Worm (Caenorhabditis elegans) whole organism, L1 larva: ENCODE data around the gene F54A3.6.

ENCODE experiments used
- Y116A8C.19 ChIP-seq: sonication (generic microtip); optimal IDR thresholded peaks from 2 replicates; lab custom pipeline; 2016; ENCODE audit warnings: missing compliant biosample characterization, missing genetic modification characterization, borderline replicate concordance
- aha-1 ChIP-seq: fragments of 150-350 bp; optimal IDR thresholded peaks from 2 replicates; lab custom pipeline; 2014; ENCODE audit warnings: missing biosample characterization, missing genetic modification characterization
- alr-1 ChIP-seq: fragments of 200-800 bp; sonication (Bioruptor generic); optimal IDR thresholded peaks from 2 replicates; lab custom pipeline; 2018; ENCODE audit warnings: borderline replicate concordance, mild to moderate bottlenecking, missing genetic modification characterization, missing compliant biosample characterization
- ceh-82 ChIP-seq, 3 experiments: fragments of 150-350 bp in 1 of 3; sonication (generic microtip) in 2 of 3; optimal IDR thresholded peaks; 2 replicates each; lab custom pipeline; 2014 to 2017; ENCODE audit warnings: missing biosample characterization in 3 of 3, missing genetic modification characterization in 3 of 3
- ceh-90 ChIP-seq: sonication (generic microtip); optimal IDR thresholded peaks from 2 replicates; lab custom pipeline; 2016; ENCODE audit warnings: missing genetic modification characterization, missing compliant biosample characterization
- efl-1 ChIP-seq, 4 experiments: fragments of 150-350 bp; optimal IDR thresholded peaks in 3 of 4; peaks in 1 of 4; 1 replicate in 1 of 4; 2 replicates in 3 of 4; lab custom pipeline; 2014; ENCODE audit warnings: missing biosample characterization in 2 of 4, missing genetic modification characterization in 2 of 4, missing genetic modification reagents in 2 of 4
- egl-13 ChIP-seq: sonication (generic microtip); optimal IDR thresholded peaks from 2 replicates; lab custom pipeline; 2016; ENCODE audit warnings: missing genotype, missing genetic modification reagents, missing genetic modification characterization, missing compliant biosample characterization
- elt-2 ChIP-seq: sonication (generic microtip); optimal IDR thresholded peaks from 2 replicates; lab custom pipeline; 2016; ENCODE audit warnings: missing genetic modification characterization, mild to moderate bottlenecking, inconsistent platforms, missing compliant biosample characterization, missing genetic modification reagents
- fkh-4 ChIP-seq: sonication (generic microtip); optimal IDR thresholded peaks from 2 replicates; lab custom pipeline; 2016; ENCODE audit warnings: missing compliant biosample characterization, missing genetic modification characterization, borderline replicate concordance
- fkh-8 ChIP-seq: sonication (generic microtip); optimal IDR thresholded peaks from 2 replicates; lab custom pipeline; 2016; ENCODE audit warnings: mild to moderate bottlenecking, missing genetic modification characterization, missing compliant biosample characterization
- hlh-17 ChIP-seq: fragments of 200-800 bp; sonication (Bioruptor generic); optimal IDR thresholded peaks from 2 replicates; lab custom pipeline; 2018; ENCODE audit warnings: missing genetic modification characterization, mild to moderate bottlenecking, missing compliant biosample characterization, moderate library complexity, borderline replicate concordance
- hlh-4 ChIP-seq: sonication (generic microtip); optimal IDR thresholded peaks from 2 replicates; lab custom pipeline; 2016; ENCODE audit warnings: mild to moderate bottlenecking, missing genetic modification characterization, missing compliant biosample characterization
- hpl-2 ChIP-seq: fragments of 150-350 bp; optimal IDR thresholded peaks from 2 replicates; lab custom pipeline; 2014; ENCODE audit warnings: missing biosample characterization, missing genetic modification reagents, missing genetic modification characterization
- irx-1 ChIP-seq: sonication (generic microtip); optimal IDR thresholded peaks from 2 replicates; lab custom pipeline; 2016; ENCODE audit warnings: missing genetic modification characterization, missing compliant biosample characterization
- lin-14 ChIP-seq: fragments of 200-800 bp; sonication (Bioruptor generic); optimal IDR thresholded peaks from 2 replicates; lab custom pipeline; 2018; ENCODE audit warnings: mild to moderate bottlenecking, missing genetic modification characterization, moderate library complexity, missing compliant biosample characterization
- lir-3 ChIP-seq: sonication (generic microtip); optimal IDR thresholded peaks from 2 replicates; lab custom pipeline; 2016; ENCODE audit warnings: mild to moderate bottlenecking, missing genetic modification characterization, moderate library complexity, missing compliant biosample characterization; ENCODE audit not compliant: poor library complexity
- lsy-2 ChIP-seq, 2 experiments: fragments of 150-350 bp; optimal IDR thresholded peaks; 2 replicates each; lab custom pipeline; 2014; ENCODE audit warnings: missing biosample characterization in 2 of 2, missing genetic modification characterization in 2 of 2
- mab-9 ChIP-seq: fragments of 200-800 bp; sonication (Bioruptor generic); IDR thresholded peaks from 2 replicates; pipeline ENCODE4 v1.3.6; 2022; ENCODE audit warnings: missing genetic modification reagents, missing genetic modification characterization, missing compliant biosample characterization
- mdl-1 ChIP-seq, 2 experiments: fragments of 150-350 bp; optimal IDR thresholded peaks; 2 replicates each; lab custom pipeline; 2014 to 2017; ENCODE audit warnings: missing biosample characterization in 2 of 2, missing genetic modification characterization in 2 of 2, inconsistent platforms in 1 of 2
- nhr-12 ChIP-seq: sonication (generic microtip); optimal IDR thresholded peaks from 2 replicates; lab custom pipeline; 2017; ENCODE audit warnings: missing biosample characterization, missing genetic modification characterization
- nhr-71 ChIP-seq: sonication (generic microtip); optimal IDR thresholded peaks from 2 replicates; lab custom pipeline; 2016; ENCODE audit warnings: mild to moderate bottlenecking, missing genetic modification characterization, moderate library complexity, missing compliant biosample characterization
- pag-3 ChIP-seq: sonication (generic microtip); optimal IDR thresholded peaks from 2 replicates; lab custom pipeline; 2017; ENCODE audit warnings: missing genetic modification characterization, mild to moderate bottlenecking, missing compliant biosample characterization, antibody characterized with exemption, borderline replicate concordance; ENCODE audit not compliant: insufficient read depth
- rnt-1 ChIP-seq: sonication (generic microtip); optimal IDR thresholded peaks from 2 replicates; lab custom pipeline; 2016; ENCODE audit warnings: mild to moderate bottlenecking, missing genetic modification characterization, moderate library complexity, missing compliant biosample characterization
- snpc-4 ChIP-seq: fragments of 150-350 bp; optimal IDR thresholded peaks from 2 replicates; lab custom pipeline; 2014; ENCODE audit warnings: missing biosample characterization, missing genetic modification characterization
- sptf-1 ChIP-seq: fragments of 150-350 bp; optimal IDR thresholded peaks from 2 replicates; lab custom pipeline; 2014; ENCODE audit warnings: missing biosample characterization, missing genetic modification characterization
- swsn-7 ChIP-seq: sonication (generic microtip); optimal IDR thresholded peaks from 2 replicates; lab custom pipeline; 2016; ENCODE audit warnings: missing genetic modification characterization, missing compliant biosample characterization
- tlp-1 ChIP-seq: fragments of 150-350 bp; optimal IDR thresholded peaks from 2 replicates; lab custom pipeline; 2014; ENCODE audit warnings: missing biosample characterization, missing genetic modification characterization
- unc-30 ChIP-seq: sonication (generic microtip); optimal IDR thresholded peaks from 2 replicates; lab custom pipeline; 2017; ENCODE audit warnings: missing biosample characterization, missing genetic modification characterization
- unc-62 ChIP-seq: fragments of 150-350 bp; optimal IDR thresholded peaks from 2 replicates; lab custom pipeline; 2014; ENCODE audit warnings: missing biosample characterization, missing genetic modification reagents, missing genetic modification characterization
- unc-86 ChIP-seq: sonication (generic microtip); optimal IDR thresholded peaks from 2 replicates; lab custom pipeline; 2016; ENCODE audit warnings: missing genetic modification characterization, missing compliant biosample characterization
- xbp-1 ChIP-seq: sonication (generic microtip); optimal IDR thresholded peaks from 2 replicates; lab custom pipeline; 2016; ENCODE audit warnings: missing genetic modification characterization, missing compliant biosample characterization
- zag-1 ChIP-seq: fragments of 150-350 bp; optimal IDR thresholded peaks from 2 replicates; lab custom pipeline; 2014; ENCODE audit warnings: missing biosample characterization, missing genetic modification characterization
- ztf-4 ChIP-seq: fragments of 150-350 bp; optimal IDR thresholded peaks from 2 replicates; lab custom pipeline; 2014; ENCODE audit warnings: missing biosample characterization, missing genetic modification characterization

The F54A3.6 gene

ce11 chrII:2191383-2191782 lies 40.9 kb downstream of the F54A3.6 start:
- no peak for TF ChIP-seq pag-3 (tag; lab: Kevin White, UChicago)
- TF ChIP-seq unc-86 (tag; lab: Kevin White, UChicago): peak; percentile 1
- no peak for TF ChIP-seq swsn-7 (tag; lab: Kevin White, UChicago)
- TF ChIP-seq lin-14 (GFP tag; lab: Kevin White, UChicago): peak; percentile 70

ce11 chrII:2190522-2190921 lies 41.7 kb downstream of the F54A3.6 start:
- no peak for TF ChIP-seq aha-1 (tag; lab: Kevin White, UChicago)
- TF ChIP-seq ceh-82 (tag; optimal IDR thresholded peaks at IDR 0.05; lab: Kevin White, UChicago): no peak
- TF ChIP-seq Y116A8C.19 (tag; lab: Kevin White, UChicago): no peak
- no peak for TF ChIP-seq fkh-8 (tag; lab: Kevin White, UChicago)
- TF ChIP-seq mdl-1 (tag; optimal IDR thresholded peaks at IDR 0.05; lab: Kevin White, UChicago): no peak
- no peak for TF ChIP-seq lsy-2 (tag; optimal IDR thresholded peaks at IDR 0.05; lab: Kevin White, UChicago)
- no peak for TF ChIP-seq unc-62 (GFP tag; lab: Kevin White, UChicago)
- TF ChIP-seq irx-1 (tag; lab: Kevin White, UChicago): no peak
- TF ChIP-seq hlh-17 (GFP tag; lab: Kevin White, UChicago): no peak
- no peak for TF ChIP-seq efl-1 (optimal IDR thresholded peaks at IDR 0.05; lab: Kevin White, UChicago)
- TF ChIP-seq efl-1 (GFP tag; optimal IDR thresholded peaks at IDR 0.05 in 1 of 2; lab: Kevin White, UChicago): peak in 1 of 2 experiments; percentile 82
- TF ChIP-seq lin-14 (GFP tag; lab: Kevin White, UChicago): peak; percentile 19
- no peak for TF ChIP-seq unc-86 (tag; lab: Kevin White, UChicago)
- TF ChIP-seq xbp-1 (tag; lab: Kevin White, UChicago): no peak

DNA sequence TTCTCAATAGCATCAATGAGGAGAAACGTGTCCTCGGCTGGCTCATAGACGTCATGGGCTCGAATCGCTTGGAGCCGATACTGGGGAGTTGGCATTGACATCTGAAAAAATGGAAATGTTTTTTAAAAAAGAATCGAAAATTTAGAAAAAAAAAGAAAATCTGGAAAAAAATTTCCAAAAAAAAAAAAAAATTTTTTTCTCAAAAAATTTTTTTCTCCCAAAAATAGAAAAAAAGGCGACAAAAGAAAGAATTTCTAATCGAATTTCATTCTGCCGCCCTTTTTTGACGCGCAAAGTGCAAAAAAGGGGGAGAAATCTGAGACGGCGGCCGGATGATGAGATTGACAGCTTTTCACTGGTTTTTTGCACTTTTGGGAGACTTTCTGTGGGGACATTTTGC lies 42.9 kb downstream of the F54A3.6 start, which contains the start of gene mtq-2:
Gene mtq-2, minus strand, starts transcription at position 101 of the 400 bp plus-strand sequence.
- TF ChIP-seq lsy-2 (tag; optimal IDR thresholded peaks at IDR 0.05; lab: Kevin White, UChicago): no peak
- TF ChIP-seq mab-9: no peak
- TF ChIP-seq sptf-1: no peak
- peak; percentile 21 for TF ChIP-seq lin-14 (GFP tag; lab: Kevin White, UChicago)
- no peak for TF ChIP-seq lir-3 (tag; lab: Kevin White, UChicago)
- no peak for TF ChIP-seq hpl-2 (GFP tag; lab: Kevin White, UChicago)
- no peak for TF ChIP-seq egl-13
- TF ChIP-seq nhr-12 (tag; lab: Kevin White, UChicago): no peak

ce11 chrII:2186730-2187129 lies 45.5 kb downstream of the F54A3.6 start:
- TF ChIP-seq snpc-4 (no peak), lsy-2 (tag; optimal IDR thresholded peaks at IDR 0.05; lab: Kevin White, UChicago) (peak in 1 of 2 experiments; percentile 30)

- TF ChIP-seq tlp-1 (tag; lab: Kevin White, UChicago) (no peak), nhr-71 (tag; lab: Kevin White, UChicago) (no peak), zag-1 (tag; lab: Kevin White, UChicago) (no peak), elt-2 (tag; lab: Kevin White, UChicago) (peak; percentile 42), fkh-4 (tag; lab: Kevin White, UChicago) (no peak), ceh-90 (tag; lab: Kevin White, UChicago) (no peak), hlh-4 (tag; lab: Kevin White, UChicago) (no peak)
- TF ChIP-seq, all 84 proteins: peak for 1
These were observed 45.9 kb downstream of the F54A3.6 start, which contains the start of gene gba-2 for ce11 chrII:2186329-2186728. gba-2 (minus strand) TSS chrII:2186434.

DNA sequence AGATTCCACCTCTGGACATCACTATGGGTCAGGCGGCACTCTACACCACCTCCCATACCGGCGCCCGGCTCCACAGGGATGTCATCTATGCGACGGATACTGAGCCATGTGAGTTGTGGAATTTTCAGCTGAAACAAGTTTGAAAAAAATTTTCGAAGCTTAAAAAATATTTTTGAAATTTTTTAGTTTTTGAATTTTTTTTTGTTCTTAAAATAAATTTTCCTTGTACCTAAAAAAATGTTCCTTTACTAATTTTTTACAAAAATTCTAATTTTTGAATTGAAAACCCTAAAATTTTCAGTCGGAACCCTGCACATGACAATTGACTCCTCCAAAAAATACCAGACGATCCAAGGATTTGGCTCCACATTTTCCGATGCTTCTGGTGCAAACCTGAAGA lies 54.5 kb downstream of the F54A3.6 start:
- TF ChIP-seq alr-1 (no peak), ztf-4 (tag; lab: Kevin White, UChicago) (no peak), rnt-1 (tag; lab: Kevin White, UChicago) (no peak), unc-30 (no peak)
